Worm (Caenorhabditis elegans): ENCODE data around the gene ccm-2.

Gene ccm-2

DNA sequence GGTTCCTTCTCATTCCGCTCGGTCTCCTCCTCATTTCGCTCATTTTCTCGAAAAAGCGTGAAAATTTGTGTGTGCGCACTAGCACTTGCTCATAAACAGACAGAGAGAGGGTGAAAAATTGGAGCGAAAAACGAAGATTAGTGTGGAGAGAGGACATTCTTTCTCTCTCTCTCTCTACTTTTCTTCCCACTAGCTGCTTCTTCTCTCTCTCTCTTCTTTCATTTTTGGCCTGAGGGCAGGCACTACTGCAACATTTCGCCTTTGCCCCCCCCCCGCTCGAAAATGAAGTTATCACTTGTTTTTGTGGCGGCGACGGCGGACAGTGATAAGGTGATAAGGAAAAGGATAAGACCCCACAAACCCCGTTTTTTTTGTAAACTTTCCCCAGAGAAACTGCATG, 10.6 kb downstream of the ccm-2 start:
- no peak for TF ChIP-seq hpl-2 (GFP tag; optimal IDR thresholded peaks at IDR 0.05)
- TF ChIP-seq egl-13 (tag; optimal IDR thresholded peaks at IDR 0.05) = no peak
- no peak for TF ChIP-seq lin-39 (tag; optimal IDR thresholded peaks at IDR 0.05)
- no peak for TF ChIP-seq ceh-88 (GFP tag; IDR thresholded peaks at IDR 0.05)
- no peak for TF ChIP-seq dpl-1 (GFP tag; optimal IDR thresholded peaks at IDR 0.05)
- no peak for TF ChIP-seq C34B4.2 (tag; optimal IDR thresholded peaks at IDR 0.05)
- TF ChIP-seq isw-1 (GFP tag; IDR thresholded peaks at IDR 0.05) = no peak
- TF ChIP-seq nhr-28 (tag; optimal IDR thresholded peaks at IDR 0.05) = no peak
- TF ChIP-seq nhr-12 (tag; optimal IDR thresholded peaks at IDR 0.05) = no peak
- no peak for TF ChIP-seq unc-86 (tag; optimal IDR thresholded peaks at IDR 0.05)
- TF ChIP-seq pax-3 (tag; optimal IDR thresholded peaks at IDR 0.05) = no peak
- TF ChIP-seq ets-5 (GFP tag; IDR thresholded peaks at IDR 0.05) = no peak
- no peak for TF ChIP-seq efl-3 (GFP tag; optimal IDR thresholded peaks at IDR 0.05)
- no peak for TF ChIP-seq nhr-85 (tag)
- TF ChIP-seq nhr-77 (tag; optimal IDR thresholded peaks at IDR 0.05) = no peak
- TF ChIP-seq pqm-1 (tag; optimal IDR thresholded peaks at IDR 0.05) = peak; percentile 45
- no peak for TF ChIP-seq unc-130 (tag; optimal IDR thresholded peaks at IDR 0.05)
- TF ChIP-seq ztf-4 (tag; optimal IDR thresholded peaks at IDR 0.05) = no peak
- TF ChIP-seq hlh-4 (tag; optimal IDR thresholded peaks at IDR 0.05) = no peak
- TF ChIP-seq C04F5.9 (tag; optimal IDR thresholded peaks at IDR 0.05) = no peak
- TF ChIP-seq blmp-1 (tag; optimal IDR thresholded peaks at IDR 0.05) = peak; percentile 72
- no peak for TF ChIP-seq hlh-17 (GFP tag; optimal IDR thresholded peaks at IDR 0.05; ENCODE audit: borderline replicate concordance)
- no peak for TF ChIP-seq grh-1 (GFP tag; IDR thresholded peaks at IDR 0.05)
- no peak for TF ChIP-seq zag-1 (tag; optimal IDR thresholded peaks at IDR 0.05)
- no peak for TF ChIP-seq sptf-1 (tag; optimal IDR thresholded peaks at IDR 0.05)
- no peak for TF ChIP-seq vab-15 (tag; optimal IDR thresholded peaks at IDR 0.05)
- TF ChIP-seq nhr-84 (tag; optimal IDR thresholded peaks at IDR 0.05) = no peak
- no peak for TF ChIP-seq swsn-7 (tag; optimal IDR thresholded peaks at IDR 0.05)
- TF ChIP-seq aly-2 (tag; optimal IDR thresholded peaks at IDR 0.05) = no peak
- no peak for TF ChIP-seq nhr-47 (tag; optimal IDR thresholded peaks at IDR 0.05)
- TF ChIP-seq lin-15B (tag; optimal IDR thresholded peaks at IDR 0.05) = no peak
- no peak for TF ChIP-seq C16A3.4 (tag; optimal IDR thresholded peaks at IDR 0.05)
- peak; percentile 44 for TF ChIP-seq fkh-8 (tag; optimal IDR thresholded peaks at IDR 0.05)
- no peak for TF ChIP-seq xbp-1 (tag; optimal IDR thresholded peaks at IDR 0.05)
- TF ChIP-seq snu-23 (GFP tag; optimal IDR thresholded peaks at IDR 0.05) = peak; percentile 4
- no peak for TF ChIP-seq snpc-4 (tag; optimal IDR thresholded peaks at IDR 0.05)
- TF ChIP-seq lin-13 (GFP tag; optimal IDR thresholded peaks at IDR 0.05) = no peak
- TF ChIP-seq tbx-2 (tag; optimal IDR thresholded peaks at IDR 0.05) = no peak
- TF ChIP-seq alr-1 (tag; optimal IDR thresholded peaks at IDR 0.05; ENCODE audit: borderline replicate concordance) = no peak
- no peak for TF ChIP-seq jun-1 (tag; optimal IDR thresholded peaks at IDR 0.05)
- no peak for TF ChIP-seq pag-3 (tag; optimal IDR thresholded peaks at IDR 0.05; ENCODE audit: borderline replicate concordance, insufficient read depth)
- peak in 1 of 2 experiments; percentile 15 for TF ChIP-seq lin-35 (GFP tag; optimal IDR thresholded peaks at IDR 0.05)
- TF ChIP-seq mef-2 (tag; optimal IDR thresholded peaks at IDR 0.05) = no peak
- TF ChIP-seq egl-27 (tag; optimal IDR thresholded peaks at IDR 0.05) = no peak
- TF ChIP-seq unc-98 (GFP tag; IDR thresholded peaks at IDR 0.05) = no peak
- no peak for TF ChIP-seq ama-1 (optimal IDR thresholded peaks at IDR 0.05)
- no peak for TF ChIP-seq tlp-1 (tag; optimal IDR thresholded peaks at IDR 0.05)
- TF ChIP-seq unc-30 (tag; optimal IDR thresholded peaks at IDR 0.05) = no peak
- peak; percentile 80 for TF ChIP-seq elt-2 (tag; optimal IDR thresholded peaks at IDR 0.05)
- TF ChIP-seq lsy-2 (tag; optimal IDR thresholded peaks at IDR 0.05) = peak in 1 of 2 experiments; percentile 35
- no peak for TF ChIP-seq irx-1 (tag; optimal IDR thresholded peaks at IDR 0.05)
- TF ChIP-seq mab-9 (GFP tag; IDR thresholded peaks at IDR 0.05) = no peak
- TF ChIP-seq elt-3 (tag; optimal IDR thresholded peaks at IDR 0.05) = peak in 4 of 6 experiments; percentile 1 to 70 (median 36)
- TF ChIP-seq nhr-20 (tag; optimal IDR thresholded peaks at IDR 0.05) = peak; percentile 35
- peak; percentile 21 for TF ChIP-seq fkh-10 (GFP tag; optimal IDR thresholded peaks at IDR 0.05)

Data from whole organism, L1 larva.